Worm (Caenorhabditis elegans): ENCODE data around the gene cutl-1.

cutl-1 gene

ce11 chrV:13375861-13376260 lies 30.1 kb downstream of the cutl-1 start:
- TF ChIP-seq nhr-102 (tag; optimal IDR thresholded peaks at IDR 0.05) (no peak), mes-2 (tag; optimal IDR thresholded peaks at IDR 0.05; ENCODE audit: poor library complexity, severe bottlenecking) (peak; percentile 18), cey-2 (tag; optimal IDR thresholded peaks at IDR 0.05; ENCODE audit: borderline replicate concordance, insufficient read depth) (no peak), nhr-25 (tag; optimal IDR thresholded peaks at IDR 0.05; ENCODE audit: borderline replicate concordance, insufficient read depth) (peak; percentile 84), aha-1 (tag) (peak; percentile 89), mep-1 (tag; optimal IDR thresholded peaks at IDR 0.05) (peak; percentile 17)

ce11 chrV:13374532-13374931 lies 31.4 kb downstream of the cutl-1 start:
- TF ChIP-seq F26F4.8 (GFP tag; conservative IDR thresholded peaks at IDR 0.05), result no peak
- no peak for TF ChIP-seq mdt-29 (GFP tag; IDR thresholded peaks at IDR 0.05)
- TF ChIP-seq nhr-111 (GFP tag; optimal IDR thresholded peaks at IDR 0.05), result no peak
- no peak for TF ChIP-seq daf-16 (GFP tag; optimal IDR thresholded peaks at IDR 0.05)
- TF ChIP-seq daf-16 (tag; optimal IDR thresholded peaks at IDR 0.05), result peak; percentile 3
- no peak for TF ChIP-seq R02D3.7 (tag; optimal IDR thresholded peaks at IDR 0.05)
- TF ChIP-seq unc-130 (GFP tag; optimal IDR thresholded peaks at IDR 0.05), result no peak
- TF ChIP-seq spr-1 (tag; optimal IDR thresholded peaks at IDR 0.05), result no peak
- no peak for TF ChIP-seq spr-3 (GFP tag; optimal IDR thresholded peaks at IDR 0.05)
- TF ChIP-seq Y75B8A.6 (GFP tag; IDR thresholded peaks at IDR 0.05), result no peak
- peak; percentile 79 for TF ChIP-seq madf-9 (GFP tag; conservative IDR thresholded peaks at IDR 0.05)
- no peak for TF ChIP-seq ztf-7 (tag; optimal IDR thresholded peaks at IDR 0.05)
- TF ChIP-seq snpc-4 (tag; optimal IDR thresholded peaks at IDR 0.05), result no peak
- TF ChIP-seq zfp-2 (tag; optimal IDR thresholded peaks at IDR 0.05), result no peak
- TF ChIP-seq nhr-237 (tag; optimal IDR thresholded peaks at IDR 0.05), result peak; percentile 30
- no peak for TF ChIP-seq mes-2 (tag; optimal IDR thresholded peaks at IDR 0.05; ENCODE audit: poor library complexity, severe bottlenecking)
- TF ChIP-seq pha-4 (GFP tag; IDR thresholded peaks at IDR 0.05), result peak; percentile 68; the same call in 1 of the 2 replicates
- no peak for TF ChIP-seq pha-4 (tag; optimal IDR thresholded peaks at IDR 0.05)
- peak; percentile 2 for TF ChIP-seq aha-1 (tag)
- TF ChIP-seq mep-1 (tag; optimal IDR thresholded peaks at IDR 0.05), result peak; percentile 8
- no peak for TF ChIP-seq egl-43 (GFP tag; IDR thresholded peaks at IDR 0.05)
- TF ChIP-seq aly-2 (tag; optimal IDR thresholded peaks at IDR 0.05), result no peak
- TF ChIP-seq hlh-11 (tag; optimal IDR thresholded peaks at IDR 0.05), result peak; percentile 74
- TF ChIP-seq Y105C5A.15 (GFP tag; IDR thresholded peaks at IDR 0.05), result no peak
- TF ChIP-seq F44E2.7 (GFP tag; IDR thresholded peaks at IDR 0.05), result 0 out of 2 replicates have a peak, but pooled peaks have one; percentile 28
- no peak for TF ChIP-seq Y5F2A.4 (GFP tag; optimal IDR thresholded peaks at IDR 0.05)
- no peak for TF ChIP-seq php-3 (GFP tag; IDR thresholded peaks at IDR 0.05)
- TF ChIP-seq rbr-2 (tag; optimal IDR thresholded peaks at IDR 0.05), result no peak
- TF ChIP-seq lir-3 (tag; optimal IDR thresholded peaks at IDR 0.05), result no peak
- TF ChIP-seq lsy-2 (tag; optimal IDR thresholded peaks at IDR 0.05), result peak in 1 of 2 experiments; percentile 39
- no peak for TF ChIP-seq zfp-3 (GFP tag; conservative IDR thresholded peaks at IDR 0.05)
- TF ChIP-seq snpc-1.2 (GFP tag; IDR thresholded peaks at IDR 0.05), result no peak
- TF ChIP-seq fos-1 (tag; optimal IDR thresholded peaks at IDR 0.05), result no peak
- peak; percentile 41 for TF ChIP-seq nhr-6 (tag; optimal IDR thresholded peaks at IDR 0.05)
- TF ChIP-seq lin-1 (GFP tag; IDR thresholded peaks at IDR 0.05), result no peak
- no peak for TF ChIP-seq fkh-10 (GFP tag; optimal IDR thresholded peaks at IDR 0.05)
- TF ChIP-seq T20F7.1 (GFP tag; optimal IDR thresholded peaks at IDR 0.05), result no peak
- TF ChIP-seq nhr-76 (tag; optimal IDR thresholded peaks at IDR 0.05), result no peak
- TF ChIP-seq F49E8.2 (tag; optimal IDR thresholded peaks at IDR 0.05; ENCODE audit: borderline replicate concordance), result no peak
- no peak for TF ChIP-seq ceh-20 (GFP tag; IDR thresholded peaks at IDR 0.05)
- TF ChIP-seq lim-7 (GFP tag; IDR thresholded peaks at IDR 0.05), result no peak
- TF ChIP-seq cey-2 (tag; optimal IDR thresholded peaks at IDR 0.05; ENCODE audit: borderline replicate concordance, insufficient read depth), result no peak
- no peak for TF ChIP-seq arid-1 (GFP tag; conservative IDR thresholded peaks at IDR 0.05)
- no peak for TF ChIP-seq nhr-11 (tag; optimal IDR thresholded peaks at IDR 0.05)
- peak; percentile 53 for TF ChIP-seq nhr-28 (tag; optimal IDR thresholded peaks at IDR 0.05)
- peak; percentile 41 for TF ChIP-seq mxl-3 (GFP tag; optimal IDR thresholded peaks at IDR 0.05)
- TF ChIP-seq dve-1 (tag; optimal IDR thresholded peaks at IDR 0.05; ENCODE audit: insufficient read depth), result peak; percentile 70
